Fruit fly (Drosophila melanogaster) whole organism, embryonic: Measurements from ENCODE around the gene CG32192.

Source experiments
- Ada2b ChIP-seq: fragments of 200-800 bp; sonication (Bioruptor generic); IDR thresholded peaks from 2 replicates; pipeline ENCODE4 v1.3.6; 2022; ENCODE audit warnings: missing biosample characterization, missing genetic modification characterization
- Atf6 ChIP-seq: fragments of 200-800 bp; sonication (Bioruptor generic); IDR thresholded peaks from 2 replicates; pipeline ENCODE4 v1.3.6; 2022; ENCODE audit warnings: missing biosample characterization, missing genetic modification characterization
- Awh ChIP-seq: fragments of 200-800 bp; sonication (Bioruptor generic); IDR thresholded peaks from 2 replicates; pipeline ENCODE4, ENCODE4 v1.3.6; 2022; ENCODE audit warnings: missing biosample characterization, missing genetic modification characterization
- BtbVII ChIP-seq: fragments of 200-800 bp; sonication (Bioruptor generic); optimal IDR thresholded peaks from 3 replicates; lab custom pipeline; 2017; ENCODE audit warnings: missing biosample characterization, mild to moderate bottlenecking, missing genetic modification characterization
- CG10274 ChIP-seq: fragments of 200-800 bp; sonication (Bioruptor generic); optimal IDR thresholded peaks from 3 replicates; lab custom pipeline; 2017; ENCODE audit warnings: missing biosample characterization, mild to moderate bottlenecking, missing genetic modification characterization
- CG10543 ChIP-seq: fragments of 200-800 bp; sonication (Bioruptor generic); optimal IDR thresholded peaks from 3 replicates; lab custom pipeline; 2017; ENCODE audit warnings: missing biosample characterization, mild to moderate bottlenecking, missing genetic modification characterization, moderate library complexity
- CG12104 ChIP-seq: fragments of 200-800 bp; sonication (Bioruptor generic); optimal IDR thresholded peaks from 3 replicates; lab custom pipeline; 2016; ENCODE audit warnings: missing biosample characterization, missing genetic modification characterization
- CG17361 ChIP-seq: fragments of 200-800 bp; sonication (Bioruptor generic); IDR thresholded peaks from 3 replicates; pipeline ENCODE4 v1.3.6; 2022; ENCODE audit warnings: missing biosample characterization, missing genetic modification characterization
- CG17568 ChIP-seq: fragments of 200-800 bp; sonication (Bioruptor generic); optimal IDR thresholded peaks from 2 replicates; lab custom pipeline; 2018; ENCODE audit warnings: missing biosample characterization, mild to moderate bottlenecking, missing genetic modification characterization, moderate library complexity
- CG17802 ChIP-seq: fragments of 200-800 bp; sonication (Bioruptor generic); optimal IDR thresholded peaks from 2 replicates; lab custom pipeline; 2018; ENCODE audit warnings: missing biosample characterization, mild to moderate bottlenecking, missing genetic modification characterization, moderate library complexity
- CG1832 ChIP-seq: fragments of 200-800 bp; sonication (Bioruptor generic); optimal IDR thresholded peaks from 2 replicates; lab custom pipeline; 2017; ENCODE audit warnings: missing biosample characterization, mild to moderate bottlenecking, missing genetic modification characterization, inconsistent platforms
- CG18476 ChIP-seq: fragments of 200-800 bp; sonication (Bioruptor generic); optimal IDR thresholded peaks from 2 replicates; lab custom pipeline; 2016; ENCODE audit warnings: missing biosample characterization, mild to moderate bottlenecking, missing genetic modification characterization
- CG32772 ChIP-seq: fragments of 200-800 bp; sonication (Bioruptor generic); IDR thresholded peaks from 2 replicates; pipeline ENCODE4 v1.3.6; 2022; ENCODE audit warnings: missing biosample characterization, missing genetic modification characterization
- CG34376 ChIP-seq: fragments of 200-800 bp; sonication (Bioruptor generic); optimal IDR thresholded peaks from 2 replicates; lab custom pipeline; 2018; ENCODE audit warnings: missing biosample characterization, mild to moderate bottlenecking, missing genetic modification characterization
- CG3838 ChIP-seq: fragments of 200-800 bp; sonication (Bioruptor generic); optimal IDR thresholded peaks from 3 replicates; lab custom pipeline; 2016; ENCODE audit warnings: missing biosample characterization, missing genetic modification characterization
- CG3995 ChIP-seq: fragments of 200-800 bp; sonication (Bioruptor generic); optimal IDR thresholded peaks from 3 replicates; lab custom pipeline; 2016; ENCODE audit warnings: missing biosample characterization, missing genetic modification characterization
- CG5245 ChIP-seq: fragments of 200-800 bp; sonication (Bioruptor generic); optimal IDR thresholded peaks from 3 replicates; lab custom pipeline; 2016; ENCODE audit warnings: missing biosample characterization, missing genetic modification characterization
- CG5953 ChIP-seq: fragments of 200-800 bp; sonication (Bioruptor generic); IDR thresholded peaks from 2 replicates; pipeline ENCODE4 v1.3.6; 2022; ENCODE audit warnings: missing biosample characterization, missing genetic modification characterization
- CG6175 ChIP-seq: fragments of 200-800 bp; sonication (Bioruptor generic); IDR thresholded peaks from 3 replicates; pipeline ENCODE4 v1.3.6; 2022; ENCODE audit warnings: missing biosample characterization, missing genetic modification characterization
- CG6654 ChIP-seq: fragments of 200-800 bp; sonication (Bioruptor generic); optimal IDR thresholded peaks from 2 replicates; lab custom pipeline; 2017; ENCODE audit warnings: missing biosample characterization, mild to moderate bottlenecking, missing genetic modification characterization
- CG6854 ChIP-seq: fragments of 200-800 bp; sonication (Bioruptor generic); optimal IDR thresholded peaks from 3 replicates; lab custom pipeline; 2017; ENCODE audit warnings: missing biosample characterization, mild to moderate bottlenecking, missing genetic modification characterization
- CG8478 ChIP-seq: fragments of >200 bp; optimal IDR thresholded peaks from 2 replicates; lab custom pipeline; 2018
- CG9609 ChIP-seq: fragments of 200-800 bp; sonication (Bioruptor generic); optimal IDR thresholded peaks from 3 replicates; lab custom pipeline; 2016; ENCODE audit warnings: missing biosample characterization, missing genetic modification characterization
- CG9817 ChIP-seq: fragments of 200-800 bp; sonication (Bioruptor generic); optimal IDR thresholded peaks from 2 replicates; lab custom pipeline; 2018; ENCODE audit warnings: missing biosample characterization, mild to moderate bottlenecking, missing genetic modification characterization, moderate library complexity
- Drgx ChIP-seq: fragments of 200-800 bp; sonication (Bioruptor generic); IDR thresholded peaks from 2 replicates; pipeline ENCODE4 v1.3.6; 2022; ENCODE audit warnings: missing biosample characterization, missing genetic modification characterization
- ERR ChIP-seq: fragments of 200-800 bp; sonication (Bioruptor generic); optimal IDR thresholded peaks from 2 replicates; lab custom pipeline; 2016; ENCODE audit warnings: missing biosample characterization, missing genetic modification characterization
- Hey ChIP-seq: fragments of 200-800 bp; sonication (Bioruptor generic); optimal IDR thresholded peaks from 3 replicates; lab custom pipeline; 2018; ENCODE audit warnings: missing biosample characterization, mild to moderate bottlenecking, missing genetic modification characterization
- Max ChIP-seq: fragments of 200-800 bp; sonication (Bioruptor generic); optimal IDR thresholded peaks from 2 replicates; lab custom pipeline; 2016; ENCODE audit warnings: missing biosample characterization, mild to moderate bottlenecking, missing genetic modification characterization
- Sox102F ChIP-seq: fragments of 200-800 bp; sonication (Bioruptor generic); optimal IDR thresholded peaks from 2 replicates; lab custom pipeline; 2018; ENCODE audit warnings: missing biosample characterization, mild to moderate bottlenecking, missing genetic modification characterization, moderate library complexity
- Sry-β ChIP-seq: fragments of 200-800 bp; sonication (Bioruptor generic); optimal IDR thresholded peaks from 2 replicates; lab custom pipeline; 2018; ENCODE audit warnings: missing biosample characterization, mild to moderate bottlenecking, missing genetic modification characterization, moderate library complexity
- Trl ChIP-seq, 3 experiments: fragments of >200 bp in 2 of 3; fragments of 200-800 bp in 1 of 3; sonication (Bioruptor generic) in 1 of 3; optimal IDR thresholded peaks; 2 replicates in 1 of 3; 3 replicates in 2 of 3; lab custom pipeline; 2016 to 2017; ENCODE audit warnings: missing biosample characterization in 1 of 3, missing genetic modification characterization in 1 of 3
- al ChIP-seq: fragments of 200-800 bp; sonication (Bioruptor generic); IDR thresholded peaks from 2 replicates; pipeline ENCODE4 v1.3.6; 2022; ENCODE audit warnings: missing biosample characterization, missing genetic modification characterization
- bcd ChIP-seq: fragments of 200-800 bp; sonication (Bioruptor generic); optimal IDR thresholded peaks from 2 replicates; lab custom pipeline; 2017; ENCODE audit warnings: missing biosample characterization, mild to moderate bottlenecking, missing genetic modification characterization
- bigmax ChIP-seq: fragments of 200-800 bp; sonication (Bioruptor generic); optimal IDR thresholded peaks from 2 replicates; lab custom pipeline; 2018; ENCODE audit warnings: missing biosample characterization, mild to moderate bottlenecking, missing genetic modification characterization
- chinmo ChIP-seq: fragments of 200-800 bp; sonication (Bioruptor generic); IDR thresholded peaks from 4 replicates; pipeline ENCODE4 v1.3.6; 2022; ENCODE audit warnings: missing biosample characterization, missing genetic modification characterization; ENCODE audit not compliant: partially characterized antibody
- cwo ChIP-seq: fragments of 200-800 bp; sonication (Bioruptor generic); optimal IDR thresholded peaks from 3 replicates; lab custom pipeline; 2017; ENCODE audit warnings: missing biosample characterization, missing genetic modification characterization, mild to moderate bottlenecking, moderate library complexity, missing genetic modification reagents
- da ChIP-seq: fragments of 200-800 bp; sonication (Bioruptor generic); optimal IDR thresholded peaks from 2 replicates; lab custom pipeline; 2016; ENCODE audit warnings: missing biosample characterization, missing genetic modification characterization
- danr ChIP-seq: fragments of 200-800 bp; sonication (Bioruptor generic); IDR thresholded peaks from 2 replicates; pipeline ENCODE4 v1.3.6; 2022; ENCODE audit warnings: missing biosample characterization, missing genetic modification characterization
- eyg ChIP-seq: fragments of 200-800 bp; sonication (Bioruptor generic); optimal IDR thresholded peaks from 3 replicates; lab custom pipeline; 2016; ENCODE audit warnings: missing biosample characterization, missing genetic modification characterization
- gem ChIP-seq: fragments of 200-800 bp; sonication (Bioruptor generic); optimal IDR thresholded peaks from 2 replicates; lab custom pipeline; 2019; ENCODE audit warnings: missing biosample characterization, mild to moderate bottlenecking, missing genetic modification characterization, moderate library complexity
- ham ChIP-seq: fragments of 200-800 bp; sonication (Bioruptor generic); IDR thresholded peaks from 2 replicates; pipeline ENCODE4 v1.3.6; 2022; ENCODE audit warnings: missing biosample characterization, missing genetic modification characterization
- nau ChIP-seq: fragments of 200-800 bp; sonication (Bioruptor generic); optimal IDR thresholded peaks from 3 replicates; lab custom pipeline; 2017; ENCODE audit warnings: missing biosample characterization, mild to moderate bottlenecking, missing genetic modification characterization, missing genetic modification reagents
- nerfin-2 ChIP-seq: fragments of 200-800 bp; sonication (Bioruptor generic); IDR thresholded peaks from 2 replicates; pipeline ENCODE4 v1.3.6; 2022; ENCODE audit warnings: missing biosample characterization, missing genetic modification characterization; ENCODE audit not compliant: partially characterized antibody
- pita ChIP-seq: fragments of 200-800 bp; sonication (Bioruptor generic); optimal IDR thresholded peaks from 2 replicates; lab custom pipeline; 2017; ENCODE audit warnings: missing biosample characterization, mild to moderate bottlenecking, missing genetic modification characterization
- seq ChIP-seq: fragments of 200-800 bp; sonication (Bioruptor generic); IDR thresholded peaks from 2 replicates; pipeline ENCODE4 v1.3.6; 2022; ENCODE audit warnings: missing biosample characterization, missing genetic modification characterization
- sisA ChIP-seq: fragments of 200-800 bp; sonication (Bioruptor generic); IDR thresholded peaks from 2 replicates; pipeline ENCODE4 v1.3.6; 2022; ENCODE audit warnings: missing biosample characterization, missing genetic modification characterization
- slbo ChIP-seq: fragments of 200-800 bp; sonication (Bioruptor generic); IDR thresholded peaks from 2 replicates; pipeline ENCODE4 v1.3.6; 2022; ENCODE audit warnings: missing biosample characterization, missing genetic modification characterization
- trh ChIP-seq: fragments of 200-800 bp; sonication (Bioruptor generic); optimal IDR thresholded peaks from 2 replicates; lab custom pipeline; 2016; ENCODE audit warnings: missing biosample characterization, missing genetic modification characterization
- tup ChIP-seq: fragments of 200-800 bp; sonication (Bioruptor generic); optimal IDR thresholded peaks from 2 replicates; lab custom pipeline; 2016; ENCODE audit warnings: missing biosample characterization, mild to moderate bottlenecking, missing genetic modification characterization, moderate library complexity

The CG32192 gene

DNA sequence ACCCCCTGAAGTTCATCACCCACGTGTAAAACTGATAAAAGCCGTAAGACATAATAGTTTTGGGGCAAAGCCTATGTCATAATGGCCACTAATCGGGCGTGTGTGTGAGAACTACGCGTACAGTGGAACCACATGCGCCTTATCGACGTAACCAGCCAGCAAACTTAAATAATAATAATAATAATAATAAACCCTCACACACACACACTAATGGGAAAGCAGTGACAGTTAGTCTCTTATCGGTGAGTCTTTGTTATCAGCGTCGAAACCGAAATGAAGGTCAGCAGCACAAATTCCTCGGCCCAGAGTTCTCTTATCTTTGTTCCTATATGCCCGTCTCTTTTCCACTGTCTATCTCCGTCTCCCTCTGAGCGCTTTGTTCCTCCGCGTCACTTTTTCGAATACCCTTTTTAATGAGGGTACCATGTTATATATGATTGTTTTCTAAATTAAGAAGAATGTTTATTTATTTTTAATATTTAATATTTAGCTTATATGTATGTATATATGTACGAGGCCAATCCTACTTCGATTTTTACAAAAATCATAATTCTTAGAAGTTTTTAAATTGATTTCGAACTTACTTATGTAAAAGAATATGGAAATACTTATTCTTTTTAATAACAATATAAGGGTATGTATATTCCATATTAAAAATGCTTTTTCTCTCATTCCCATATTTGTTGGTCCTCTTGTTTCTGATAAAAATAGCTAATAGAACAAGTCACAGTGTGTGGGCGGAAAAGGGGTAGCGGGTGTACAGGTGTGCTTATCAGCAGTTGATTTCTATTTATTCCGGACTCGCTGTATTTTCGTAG, 36.9 kb upstream of the CG32192 start (continued):
- TF ChIP-seq bigmax (GFP tag; lab: Kevin White, UChicago) (no peak), sisA (GFP tag; lab: Robert Waterston, UW) (0 out of 2 replicates have a peak, but pooled peaks have one; percentile 5), danr (GFP tag; lab: Robert Waterston, UW) (no peak), CG17802 (tag; lab: Kevin White, UChicago) (no peak), CG9817 (tag; lab: Kevin White, UChicago) (peak; percentile 49), pita (GFP tag; lab: Kevin White, UChicago) (no peak), CG1832 (peak; percentile 69), al (GFP tag; lab: Robert Waterston, UW) (peak; percentile 38; the same call in 1 of the 2 replicates), CG5953 (GFP tag; lab: Robert Waterston, UW) (no peak), CG17361 (GFP tag; lab: Robert Waterston, UW) (peak; percentile 76), CG10274 (GFP tag; lab: Kevin White, UChicago) (no peak), da (no peak), gem (peak; percentile 86), seq (GFP tag; lab: Robert Waterston, UW) (no peak), CG18476 (GFP tag; lab: Kevin White, UChicago) (no peak), Max (no peak), chinmo (0 out of 4 replicates have a peak, but pooled peaks have one; percentile 55), nerfin-2 (GFP tag; lab: Robert Waterston, UW) (no peak), CG3838 (no peak), BtbVII (peak; percentile 26), Sry-β (GFP tag; lab: Kevin White, UChicago) (no peak), CG6654 (no peak), ham (GFP tag; lab: Robert Waterston, UW) (no peak), CG5245 (GFP tag; lab: Kevin White, UChicago) (no peak), Atf6 (GFP tag; lab: Robert Waterston, UW) (no peak), Drgx (peak; percentile 47; the same call in 1 of the 2 replicates), Ada2b (no peak), CG3995 (no peak), CG6175 (no peak), nau (GFP tag; lab: Kevin White, UChicago) (no peak), CG8478 (lab: Kevin White, UChicago) (no peak), CG6854 (no peak), Hey (tag; lab: Kevin White, UChicago) (peak; percentile 95), CG9609 (GFP tag; lab: Kevin White, UChicago) (no peak), eyg (no peak), CG32772 (GFP tag; lab: Robert Waterston, UW) (no peak), Trl (optimal IDR thresholded peaks at IDR 0.05; lab: Kevin White, UChicago) (no peak), Trl (GFP tag; optimal IDR thresholded peaks at IDR 0.05; lab: Kevin White, UChicago) (no peak), ERR (GFP tag; lab: Kevin White, UChicago) (no peak), CG10543 (peak; percentile 77), CG12104 (GFP tag; lab: Kevin White, UChicago) (peak; percentile 17), CG34376 (GFP tag; lab: Kevin White, UChicago) (peak; percentile 55), cwo (peak; percentile 63), bcd (GFP tag; lab: Kevin White, UChicago) (peak; percentile 21), tup (no peak), CG17568 (GFP tag; lab: Kevin White, UChicago) (peak; percentile 30), Sox102F (GFP tag; lab: Kevin White, UChicago) (peak; percentile 52), Awh (no peak), trh (GFP tag; lab: Kevin White, UChicago) (no peak), slbo (peak; percentile 71)
